Fruit fly (Drosophila melanogaster) whole organism, pupa: ENCODE results near the gene CG6023.

Source experiments
- CG10348 ChIP-seq: fragments of 200-800 bp; sonication (Bioruptor generic); IDR thresholded peaks from 2 replicates; pipeline ENCODE4 v1.3.6; 2022; ENCODE audit warnings: missing biosample characterization, missing genetic modification characterization
- CG12605 ChIP-seq: fragments of 200-800 bp; sonication (Bioruptor generic); IDR thresholded peaks from 2 replicates; pipeline ENCODE4 v1.3.6; 2022; ENCODE audit warnings: missing biosample characterization, missing genetic modification characterization
- CG13204 ChIP-seq: fragments of 200-800 bp; sonication (Bioruptor generic); optimal IDR thresholded peaks from 2 replicates; lab custom pipeline; 2018; ENCODE audit warnings: missing biosample characterization, mild to moderate bottlenecking, missing genetic modification characterization, moderate library complexity
- CG14655 ChIP-seq: fragments of 200-800 bp; sonication (Bioruptor generic); optimal IDR thresholded peaks from 3 replicates; lab custom pipeline; 2017; ENCODE audit warnings: mild to moderate bottlenecking, missing biosample characterization, missing genetic modification reagents, missing genetic modification characterization
- CG15710 ChIP-seq: fragments of 200-800 bp; sonication (Bioruptor generic); optimal IDR thresholded peaks from 2 replicates; lab custom pipeline; 2018; ENCODE audit warnings: missing biosample characterization, mild to moderate bottlenecking, missing genetic modification characterization, moderate library complexity
- CG17806 ChIP-seq: fragments of 200-800 bp; sonication (Bioruptor generic); optimal IDR thresholded peaks from 2 replicates; lab custom pipeline; 2018; ENCODE audit warnings: missing biosample characterization, mild to moderate bottlenecking, missing genetic modification characterization, moderate library complexity
- CG32121 ChIP-seq: fragments of 200-800 bp; sonication (Bioruptor generic); IDR thresholded peaks from 2 replicates; pipeline ENCODE4 v1.3.6; 2022; ENCODE audit warnings: missing biosample characterization, missing genetic modification characterization
- CG34367 ChIP-seq: fragments of 200-800 bp; sonication (Bioruptor generic); optimal IDR thresholded peaks from 2 replicates; lab custom pipeline; 2018; ENCODE audit warnings: missing biosample characterization, mild to moderate bottlenecking, missing genetic modification characterization
- CG4496 ChIP-seq: fragments of 200-800 bp; sonication (Bioruptor generic); IDR thresholded peaks from 3 replicates; pipeline ENCODE4 v1.3.6; 2022; ENCODE audit warnings: missing biosample characterization, missing genetic modification characterization
- CG8159 ChIP-seq: fragments of 200-800 bp; sonication (Bioruptor generic); optimal IDR thresholded peaks from 3 replicates; lab custom pipeline; 2018; ENCODE audit warnings: missing biosample characterization, mild to moderate bottlenecking, missing genetic modification characterization, moderate library complexity
- CG8301 ChIP-seq: fragments of 200-800 bp; sonication (Bioruptor generic); optimal IDR thresholded peaks from 2 replicates; lab custom pipeline; 2018; ENCODE audit warnings: missing biosample characterization, mild to moderate bottlenecking, missing genetic modification characterization
- CG9948 ChIP-seq: fragments of 200-800 bp; sonication (Bioruptor generic); optimal IDR thresholded peaks from 2 replicates; lab custom pipeline; 2018; ENCODE audit warnings: missing biosample characterization, mild to moderate bottlenecking, missing genetic modification characterization, moderate library complexity
- D1 ChIP-seq: fragments of 200-800 bp; sonication (Bioruptor generic); optimal IDR thresholded peaks from 2 replicates; lab custom pipeline; 2018; ENCODE audit warnings: missing biosample characterization, mild to moderate bottlenecking, missing genetic modification characterization, moderate library complexity
- EcR ChIP-seq: fragments of 200-800 bp; sonication (Bioruptor generic); optimal IDR thresholded peaks from 3 replicates; lab custom pipeline; 2019; ENCODE audit warnings: missing biosample characterization, missing genetic modification characterization, mild to moderate bottlenecking, moderate library complexity, missing genetic modification reagents
- Ets98B ChIP-seq: fragments of 200-800 bp; sonication (Bioruptor generic); IDR thresholded peaks from 2 replicates; pipeline ENCODE4 v1.3.6; 2022; ENCODE audit warnings: missing biosample characterization, missing genetic modification characterization
- Pif1A ChIP-seq: fragments of 200-800 bp; sonication (Bioruptor generic); optimal IDR thresholded peaks from 3 replicates; lab custom pipeline; 2016; ENCODE audit warnings: missing biosample characterization, missing genetic modification characterization
- Pif1B ChIP-seq: fragments of 200-800 bp; sonication (Bioruptor generic); optimal IDR thresholded peaks from 3 replicates; lab custom pipeline; 2016; ENCODE audit warnings: missing biosample characterization, missing genetic modification characterization
- Snoo ChIP-seq: fragments of 200-800 bp; sonication (Bioruptor generic); optimal IDR thresholded peaks from 3 replicates; lab custom pipeline; 2017; ENCODE audit warnings: missing biosample characterization, mild to moderate bottlenecking, missing genetic modification characterization, inconsistent platforms
- fd96Ca ChIP-seq: fragments of 200-800 bp; sonication (Bioruptor generic); IDR thresholded peaks from 3 replicates; pipeline ENCODE4 v1.3.6; 2022; ENCODE audit warnings: missing biosample characterization, missing genetic modification characterization
- gl ChIP-seq: fragments of 200-800 bp; sonication (Bioruptor generic); optimal IDR thresholded peaks from 2 replicates; lab custom pipeline; 2018; ENCODE audit warnings: missing biosample characterization, mild to moderate bottlenecking, missing genetic modification characterization
- rn ChIP-seq: fragments of 200-800 bp; sonication (Bioruptor generic); IDR thresholded peaks from 2 replicates; pipeline ENCODE4 v1.3.6; 2022; ENCODE audit warnings: missing biosample characterization, missing genetic modification characterization

Gene CG6023

DNA sequence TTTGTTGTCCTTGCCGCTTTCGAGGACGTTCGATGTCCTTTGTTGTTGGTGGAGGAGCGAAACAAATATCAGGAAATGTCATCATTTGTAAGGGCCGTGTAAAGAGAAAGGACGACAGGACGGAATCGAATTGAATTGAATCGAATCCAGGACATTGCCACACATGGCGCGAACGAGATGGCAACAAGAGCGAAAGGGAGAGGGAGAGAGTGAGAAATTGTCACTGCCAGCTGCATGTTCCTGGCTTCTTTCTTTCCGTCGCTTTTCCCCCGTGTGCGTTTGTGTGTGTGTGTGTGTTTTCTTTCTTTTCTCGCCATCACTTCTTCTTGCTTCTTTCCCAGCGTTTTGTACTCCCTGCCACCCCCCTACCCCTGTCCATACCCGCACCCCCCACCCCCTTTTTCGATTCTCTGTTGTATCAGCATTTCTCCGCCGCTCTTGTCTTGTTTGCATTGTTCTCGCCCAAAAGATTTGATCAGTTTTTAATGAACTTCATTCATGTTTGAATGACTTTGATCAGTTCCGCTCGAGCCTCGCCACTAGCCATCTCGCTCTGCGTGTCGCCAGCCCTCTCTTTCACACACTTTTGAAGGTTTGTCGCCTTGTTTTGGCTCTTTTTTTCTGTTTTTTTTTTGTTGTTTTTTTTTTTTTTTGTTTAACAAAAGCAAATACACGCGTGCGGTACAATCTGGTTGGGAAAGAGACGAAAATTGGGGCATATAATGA, 22.9 kb downstream of the CG6023 start:
- TF ChIP-seq Pif1A (GFP tag; lab: Kevin White, UChicago) = no peak
- no peak for TF ChIP-seq CG32121 (GFP tag; lab: Robert Waterston, UW)
- no peak for TF ChIP-seq CG8301
- no peak for TF ChIP-seq Snoo (tag; lab: Kevin White, UChicago)
- TF ChIP-seq CG12605 (GFP tag; lab: Robert Waterston, UW) = no peak
- no peak for TF ChIP-seq CG34367 (tag; lab: Kevin White, UChicago)
- no peak for TF ChIP-seq CG17806
- no peak for TF ChIP-seq CG10348

DNA sequence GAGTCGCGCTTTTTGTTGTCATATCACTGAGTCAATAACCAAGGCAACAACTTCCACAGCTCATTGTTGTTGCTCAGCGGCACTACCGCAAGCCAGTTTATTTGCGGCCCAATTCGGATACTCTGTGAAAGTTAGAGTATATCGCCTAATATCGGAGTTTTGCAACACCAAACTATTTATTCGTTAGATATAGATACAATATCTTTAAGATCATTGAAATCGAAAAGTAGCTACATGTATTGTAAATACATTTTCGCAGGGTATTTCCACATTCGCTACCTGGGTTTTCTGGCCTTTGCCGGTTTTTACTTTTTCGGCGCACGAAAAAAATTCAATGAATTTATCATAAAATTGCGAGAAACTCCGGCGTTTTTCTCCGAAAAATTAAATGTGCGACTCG, 27.0 kb downstream of the CG6023 start:
- TF ChIP-seq CG34367 (tag; lab: Kevin White, UChicago) (peak; percentile 39), D1 (tag; lab: Kevin White, UChicago) (no peak), CG4496 (peak; percentile 88), CG9948 (tag; lab: Kevin White, UChicago) (peak; percentile 26), CG15710 (tag; lab: Kevin White, UChicago) (peak; percentile 54), gl (tag; lab: Kevin White, UChicago) (no peak), fd96Ca (GFP tag; lab: Robert Waterston, UW) (peak; percentile 87), EcR (GFP tag; lab: Kevin White, UChicago) (no peak), CG8159 (tag; lab: Kevin White, UChicago) (peak; percentile 60), CG32121 (GFP tag; lab: Robert Waterston, UW) (peak; percentile 87), Ets98B (GFP tag; lab: Robert Waterston, UW) (peak; percentile 86), Snoo (tag; lab: Kevin White, UChicago) (peak; percentile 92), CG17806 (peak; percentile 19), CG8301 (peak; percentile 49), Pif1B (GFP tag; lab: Kevin White, UChicago) (peak; percentile 84), CG10348 (0 out of 2 replicates have a peak, but pooled peaks have one; percentile 14), rn (GFP tag; lab: Robert Waterston, UW) (peak; percentile 74), CG14655 (peak; percentile 52), CG12605 (GFP tag; lab: Robert Waterston, UW) (peak; percentile 66; the same call in 1 of the 2 replicates), Pif1A (GFP tag; lab: Kevin White, UChicago) (peak; percentile 84), CG13204 (GFP tag; lab: Kevin White, UChicago) (no peak)

DNA sequence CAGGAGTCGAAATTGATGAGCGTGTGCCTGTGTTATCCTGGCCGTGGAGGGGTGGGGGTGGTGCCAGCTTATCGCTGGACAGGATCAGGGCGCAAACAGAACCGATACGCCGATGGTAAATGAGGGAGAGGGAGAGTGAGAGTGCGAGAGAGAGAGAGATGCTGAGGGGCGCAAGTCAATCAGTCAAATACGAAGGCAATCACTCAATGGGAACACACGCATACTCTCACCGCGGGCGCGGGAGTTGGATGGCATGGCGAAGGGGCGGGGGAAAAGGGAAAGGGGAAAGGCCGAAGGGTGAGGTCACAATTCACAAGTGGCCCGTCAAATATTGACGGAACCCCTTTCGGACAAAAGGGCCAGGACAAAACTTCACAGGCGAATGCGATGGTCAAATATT, 32.3 kb downstream of the CG6023 start:
- TF ChIP-seq Pif1A (GFP tag; lab: Kevin White, UChicago) (no peak), CG8301 (no peak), Snoo (tag; lab: Kevin White, UChicago) (no peak), CG8159 (tag; lab: Kevin White, UChicago) (no peak), fd96Ca (GFP tag; lab: Robert Waterston, UW) (no peak), rn (GFP tag; lab: Robert Waterston, UW) (no peak), CG34367 (tag; lab: Kevin White, UChicago) (no peak), Pif1B (GFP tag; lab: Kevin White, UChicago) (no peak), CG12605 (GFP tag; lab: Robert Waterston, UW) (no peak), CG14655 (no peak), CG4496 (no peak), CG17806 (no peak), Ets98B (GFP tag; lab: Robert Waterston, UW) (no peak), CG9948 (tag; lab: Kevin White, UChicago) (no peak), EcR (GFP tag; lab: Kevin White, UChicago) (no peak), CG32121 (GFP tag; lab: Robert Waterston, UW) (no peak), D1 (tag; lab: Kevin White, UChicago) (no peak), gl (tag; lab: Kevin White, UChicago) (no peak)

DNA sequence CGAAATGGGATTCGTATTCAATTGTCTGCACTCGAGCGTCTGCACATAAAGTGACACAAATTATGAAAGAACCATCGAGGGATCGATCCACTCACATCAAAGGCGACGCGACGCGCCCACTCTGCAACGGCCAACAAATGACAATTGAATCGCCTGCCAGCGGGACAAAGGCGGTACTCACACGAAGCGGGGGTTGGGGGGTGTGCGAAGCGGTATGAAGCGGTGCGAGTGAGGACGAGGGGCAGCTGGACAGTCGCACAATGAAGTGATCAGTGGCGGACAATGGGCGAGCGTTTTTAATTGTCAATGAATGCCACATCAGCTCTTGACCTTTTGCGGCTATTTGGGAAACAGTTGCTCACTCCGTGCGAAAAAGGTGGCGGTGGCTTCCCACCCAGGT, 33.4 kb downstream of the CG6023 start:
- TF ChIP-seq CG14655 (no peak), CG12605 (GFP tag; lab: Robert Waterston, UW) (no peak), Snoo (tag; lab: Kevin White, UChicago) (no peak), rn (GFP tag; lab: Robert Waterston, UW) (no peak), gl (tag; lab: Kevin White, UChicago) (no peak), Ets98B (GFP tag; lab: Robert Waterston, UW) (no peak), Pif1B (GFP tag; lab: Kevin White, UChicago) (no peak)

DNA sequence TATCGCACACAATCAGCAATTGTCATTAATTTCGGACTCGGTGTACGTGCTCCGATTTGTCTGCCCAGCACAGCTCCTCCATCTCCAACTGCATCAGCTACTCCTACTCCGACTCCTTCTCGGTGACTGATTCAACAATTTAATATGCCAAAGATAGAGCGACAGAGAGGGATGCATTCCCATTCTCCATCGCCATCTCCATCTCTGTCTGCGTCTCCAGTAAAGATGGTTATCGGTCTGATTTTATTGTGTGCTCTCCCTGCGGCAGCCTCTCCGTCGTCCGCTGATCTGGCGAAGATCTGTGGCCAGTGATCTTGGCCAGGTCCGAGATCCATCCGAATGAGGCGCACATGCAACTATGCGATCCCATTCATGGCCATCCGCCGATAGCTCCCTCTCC, 35.8 kb downstream of the CG6023 start:
- no peak for TF ChIP-seq Pif1A (GFP tag; lab: Kevin White, UChicago)
- TF ChIP-seq CG8301 = no peak
- TF ChIP-seq CG13204 (GFP tag; lab: Kevin White, UChicago) = no peak
- no peak for TF ChIP-seq CG14655
- TF ChIP-seq Ets98B (GFP tag; lab: Robert Waterston, UW) = no peak
- TF ChIP-seq fd96Ca (GFP tag; lab: Robert Waterston, UW) = no peak
- no peak for TF ChIP-seq CG9948 (tag; lab: Kevin White, UChicago)
- no peak for TF ChIP-seq rn (GFP tag; lab: Robert Waterston, UW)
- no peak for TF ChIP-seq D1 (tag; lab: Kevin White, UChicago)
- TF ChIP-seq CG32121 (GFP tag; lab: Robert Waterston, UW) = no peak
- TF ChIP-seq CG34367 (tag; lab: Kevin White, UChicago) = no peak
- no peak for TF ChIP-seq CG4496
- TF ChIP-seq gl (tag; lab: Kevin White, UChicago) = no peak
- TF ChIP-seq CG10348 = no peak
- no peak for TF ChIP-seq EcR (GFP tag; lab: Kevin White, UChicago)
- no peak for TF ChIP-seq Pif1B (GFP tag; lab: Kevin White, UChicago)
- no peak for TF ChIP-seq CG12605 (GFP tag; lab: Robert Waterston, UW)
- TF ChIP-seq CG15710 (tag; lab: Kevin White, UChicago) = no peak
- TF ChIP-seq, all 21 proteins: peak for 0
